Worm (Caenorhabditis elegans) whole organism, L1 larva: Measurements from ENCODE around the gene F25B5.5.
A peak's percentile ranks its signal among the peaks of the same experiment; 100 is the strongest.

Source experiments
- ama-1 ChIP-seq: fragments of 150-350 bp; optimal IDR thresholded peaks from 2 replicates; lab custom pipeline; 2014
- ceh-63 ChIP-seq: fragments of 200-800 bp; sonication (Bioruptor generic); optimal IDR thresholded peaks from 2 replicates; lab custom pipeline; 2018; ENCODE audit warnings: mild to moderate bottlenecking, missing genetic modification characterization, missing compliant biosample characterization
- ceh-8 ChIP-seq: fragments of 200-800 bp; sonication (Bioruptor generic); optimal IDR thresholded peaks from 2 replicates; lab custom pipeline; 2018; ENCODE audit warnings: mild to moderate bottlenecking, missing genetic modification characterization, moderate library complexity, missing compliant biosample characterization
- ceh-82 ChIP-seq, 3 experiments: fragments of 150-350 bp in 1 of 3; sonication (generic microtip) in 2 of 3; optimal IDR thresholded peaks; 2 replicates each; lab custom pipeline; 2014 to 2017; ENCODE audit warnings: missing biosample characterization in 3 of 3, missing genetic modification characterization in 3 of 3
- ceh-90 ChIP-seq: sonication (generic microtip); optimal IDR thresholded peaks from 2 replicates; lab custom pipeline; 2016; ENCODE audit warnings: missing genetic modification characterization, missing compliant biosample characterization
- ces-1 ChIP-seq: fragments of 150-350 bp; optimal IDR thresholded peaks from 2 replicates; lab custom pipeline; 2014; ENCODE audit warnings: missing biosample characterization, missing genetic modification reagents, missing genetic modification characterization
- dpl-1 ChIP-seq, 3 experiments: fragments of 150-350 bp in 2 of 3; sonication (generic microtip) in 1 of 3; optimal IDR thresholded peaks; 2 replicates each; lab custom pipeline; 2014 to 2017; ENCODE audit warnings: missing biosample characterization in 3 of 3, missing genetic modification characterization in 3 of 3, missing genetic modification reagents in 3 of 3
- dsc-1 ChIP-seq: sonication (generic microtip); optimal IDR thresholded peaks from 2 replicates; lab custom pipeline; 2016; ENCODE audit warnings: mild to moderate bottlenecking, missing genetic modification characterization, missing compliant biosample characterization
- efl-1 ChIP-seq, 4 experiments: fragments of 150-350 bp; optimal IDR thresholded peaks in 3 of 4; peaks in 1 of 4; 1 replicate in 1 of 4; 2 replicates in 3 of 4; lab custom pipeline; 2014; ENCODE audit warnings: missing biosample characterization in 2 of 4, missing genetic modification characterization in 2 of 4, missing genetic modification reagents in 2 of 4
- efl-3 ChIP-seq: fragments of 200-800 bp; sonication (Bioruptor generic); optimal IDR thresholded peaks from 2 replicates; lab custom pipeline; 2018; ENCODE audit warnings: mild to moderate bottlenecking, missing genetic modification characterization, missing compliant biosample characterization
- egl-13 ChIP-seq: sonication (generic microtip); optimal IDR thresholded peaks from 2 replicates; lab custom pipeline; 2016; ENCODE audit warnings: missing genotype, missing genetic modification reagents, missing genetic modification characterization, missing compliant biosample characterization
- fkh-10 ChIP-seq: sonication (generic microtip); optimal IDR thresholded peaks from 2 replicates; lab custom pipeline; 2017; ENCODE audit warnings: missing biosample characterization, missing genetic modification reagents, missing genetic modification characterization
- lin-13 ChIP-seq: fragments of 150-350 bp; optimal IDR thresholded peaks from 2 replicates; lab custom pipeline; 2014; ENCODE audit warnings: missing biosample characterization, missing genetic modification reagents, missing genetic modification characterization
- lin-14 ChIP-seq: fragments of 200-800 bp; sonication (Bioruptor generic); optimal IDR thresholded peaks from 2 replicates; lab custom pipeline; 2018; ENCODE audit warnings: mild to moderate bottlenecking, missing genetic modification characterization, moderate library complexity, missing compliant biosample characterization
- lsy-2 ChIP-seq, 2 experiments: fragments of 150-350 bp; optimal IDR thresholded peaks; 2 replicates each; lab custom pipeline; 2014; ENCODE audit warnings: missing biosample characterization in 2 of 2, missing genetic modification characterization in 2 of 2
- nhr-19 ChIP-seq: fragments of 200-800 bp; sonication (Bioruptor generic); conservative IDR thresholded peaks from 2 replicates; pipeline ENCODE4 v1.3.6; 2022; ENCODE audit warnings: missing genetic modification characterization, missing compliant biosample characterization
- nhr-71 ChIP-seq: sonication (generic microtip); optimal IDR thresholded peaks from 2 replicates; lab custom pipeline; 2016; ENCODE audit warnings: mild to moderate bottlenecking, missing genetic modification characterization, moderate library complexity, missing compliant biosample characterization
- nhr-77 ChIP-seq: fragments of 150-350 bp; optimal IDR thresholded peaks from 2 replicates; lab custom pipeline; 2014; ENCODE audit warnings: missing biosample characterization, missing genetic modification characterization
- nhr-84 ChIP-seq: sonication (generic microtip); optimal IDR thresholded peaks from 2 replicates; lab custom pipeline; 2017; ENCODE audit warnings: missing biosample characterization, missing genetic modification characterization
- rnt-1 ChIP-seq: sonication (generic microtip); optimal IDR thresholded peaks from 2 replicates; lab custom pipeline; 2016; ENCODE audit warnings: mild to moderate bottlenecking, missing genetic modification characterization, moderate library complexity, missing compliant biosample characterization
- skn-1 ChIP-seq: fragments of 150-350 bp; optimal IDR thresholded peaks from 2 replicates; lab custom pipeline; 2014; ENCODE audit warnings: missing biosample characterization, missing genetic modification characterization
- snpc-4 ChIP-seq: fragments of 150-350 bp; optimal IDR thresholded peaks from 2 replicates; lab custom pipeline; 2014; ENCODE audit warnings: missing biosample characterization, missing genetic modification characterization
- snu-23 ChIP-seq: sonication (generic microtip); optimal IDR thresholded peaks from 2 replicates; lab custom pipeline; 2016; ENCODE audit warnings: missing genetic modification characterization, missing compliant biosample characterization
- sox-4 ChIP-seq: sonication (generic microtip); optimal IDR thresholded peaks from 2 replicates; lab custom pipeline; 2016; ENCODE audit warnings: missing genetic modification characterization, missing compliant biosample characterization
- sptf-1 ChIP-seq: fragments of 150-350 bp; optimal IDR thresholded peaks from 2 replicates; lab custom pipeline; 2014; ENCODE audit warnings: missing biosample characterization, missing genetic modification characterization
- sup-37 ChIP-seq: fragments of 200-800 bp; sonication (Bioruptor generic); optimal IDR thresholded peaks from 2 replicates; lab custom pipeline; 2018; ENCODE audit warnings: mild to moderate bottlenecking, missing genetic modification characterization, missing compliant biosample characterization
- swsn-7 ChIP-seq: sonication (generic microtip); optimal IDR thresholded peaks from 2 replicates; lab custom pipeline; 2016; ENCODE audit warnings: missing genetic modification characterization, missing compliant biosample characterization
- tlp-1 ChIP-seq: fragments of 150-350 bp; optimal IDR thresholded peaks from 2 replicates; lab custom pipeline; 2014; ENCODE audit warnings: missing biosample characterization, missing genetic modification characterization
- unc-62 ChIP-seq: fragments of 150-350 bp; optimal IDR thresholded peaks from 2 replicates; lab custom pipeline; 2014; ENCODE audit warnings: missing biosample characterization, missing genetic modification reagents, missing genetic modification characterization
- unc-86 ChIP-seq: sonication (generic microtip); optimal IDR thresholded peaks from 2 replicates; lab custom pipeline; 2016; ENCODE audit warnings: missing genetic modification characterization, missing compliant biosample characterization
- unc-98 ChIP-seq: fragments of 200-800 bp; sonication (Bioruptor generic); IDR thresholded peaks from 2 replicates; pipeline ENCODE4 v1.3.6; 2022; ENCODE audit warnings: missing genetic modification characterization, missing compliant biosample characterization
- xbp-1 ChIP-seq: sonication (generic microtip); optimal IDR thresholded peaks from 2 replicates; lab custom pipeline; 2016; ENCODE audit warnings: missing genetic modification characterization, missing compliant biosample characterization

F25B5.5 gene

DNA sequence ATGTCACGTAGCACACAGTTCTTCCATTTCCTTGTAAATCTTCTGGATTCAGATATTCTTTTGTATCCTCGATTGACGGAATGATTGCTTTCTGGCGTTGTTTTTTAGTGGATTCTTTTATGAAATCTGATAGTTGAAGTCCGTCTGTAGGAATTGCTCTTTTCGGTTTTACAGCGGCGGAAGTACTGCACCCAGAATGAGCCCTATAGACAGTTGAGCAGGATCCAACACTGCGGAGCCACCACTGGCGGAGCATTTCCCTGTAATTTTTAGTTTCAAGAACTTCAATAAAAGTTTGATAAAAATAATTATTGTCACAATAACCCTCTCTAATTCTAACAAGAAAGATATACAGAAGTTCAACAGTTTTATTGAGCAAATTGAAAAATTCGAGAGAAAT is at the start of gene F25B5.5:
Gene F25B5.5, minus strand, starts transcription at position 260 of the 400 bp plus-strand sequence.
- TF ChIP-seq swsn-7 (tag; lab: Kevin White, UChicago): no peak
- no peak for TF ChIP-seq lin-14 (GFP tag; lab: Kevin White, UChicago)
- TF ChIP-seq efl-1 (optimal IDR thresholded peaks at IDR 0.05; lab: Kevin White, UChicago): no peak
- peak in 1 of 2 experiments; percentile 23 for TF ChIP-seq efl-1 (GFP tag; optimal IDR thresholded peaks at IDR 0.05 in 1 of 2; lab: Kevin White, UChicago)
- no peak for TF ChIP-seq nhr-71 (tag; lab: Kevin White, UChicago)

DNA sequence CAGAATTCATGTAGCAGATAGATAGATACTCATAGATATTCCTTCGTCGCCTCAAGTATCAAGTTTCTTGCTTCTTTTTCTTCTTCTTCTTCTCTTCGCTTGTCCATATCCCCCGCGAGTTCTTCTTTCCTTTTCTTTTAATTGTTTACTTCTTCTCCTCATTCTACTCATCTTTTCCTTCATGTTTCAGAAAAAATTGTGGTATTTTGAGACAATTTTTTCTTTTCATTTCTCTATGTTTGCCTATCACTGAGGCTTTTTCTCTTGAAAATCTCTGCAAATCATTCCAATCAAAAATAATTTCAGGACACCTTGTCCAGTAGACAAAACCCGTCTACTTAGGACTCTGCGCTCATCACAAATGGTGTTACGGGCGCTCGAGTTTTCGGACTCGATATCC is 47.0 kb upstream of the F25B5.5 start, which contains the start of gene T04C9.1:
Gene T04C9.1, plus strand, starts transcription at position 301 of the 400 bp plus-strand sequence.
- TF ChIP-seq unc-86 (tag; lab: Kevin White, UChicago) (no peak), sptf-1 (tag; lab: Kevin White, UChicago) (no peak), nhr-77 (tag; lab: Kevin White, UChicago) (no peak)

DNA sequence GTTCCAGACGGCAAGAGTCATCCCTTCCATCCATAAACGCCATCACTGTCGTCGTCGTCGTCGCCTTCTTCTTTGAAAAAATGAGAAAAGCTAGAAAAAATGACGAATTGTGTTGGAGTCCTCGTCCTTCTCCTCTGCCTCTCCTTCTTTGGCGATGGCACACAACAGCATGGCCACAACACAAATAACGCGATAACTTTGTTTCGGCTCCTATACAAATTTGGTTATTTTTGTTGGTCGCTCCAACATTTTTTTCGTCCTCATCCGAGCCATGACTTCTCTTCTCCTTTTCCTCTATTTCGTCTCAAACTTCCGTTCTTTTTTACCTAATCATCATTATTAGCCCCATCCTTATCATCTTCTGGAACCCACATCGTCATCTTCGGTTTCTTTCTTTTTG is 46.1 kb upstream of the F25B5.5 start:
- no peak for TF ChIP-seq dpl-1 (GFP tag; optimal IDR thresholded peaks at IDR 0.05; lab: Kevin White, UChicago)
- TF ChIP-seq sox-4 (tag; lab: Kevin White, UChicago): no peak
- TF ChIP-seq unc-62 (GFP tag; lab: Kevin White, UChicago): no peak
- TF ChIP-seq rnt-1 (tag; lab: Kevin White, UChicago): no peak
- no peak for TF ChIP-seq lin-13
- no peak for TF ChIP-seq nhr-19
- no peak for TF ChIP-seq dsc-1 (tag; lab: Kevin White, UChicago)
- TF ChIP-seq ces-1 (GFP tag; lab: Kevin White, UChicago): peak; percentile 53
- TF ChIP-seq ceh-8 (GFP tag; lab: Kevin White, UChicago): no peak
- TF ChIP-seq sup-37 (GFP tag; lab: Kevin White, UChicago): no peak
- peak in 1 of 2 experiments; percentile 17 for TF ChIP-seq lsy-2 (tag; optimal IDR thresholded peaks at IDR 0.05; lab: Kevin White, UChicago)
- TF ChIP-seq fkh-10 (GFP tag; lab: Kevin White, UChicago): peak; percentile 79
- TF ChIP-seq lin-14 (GFP tag; lab: Kevin White, UChicago): peak; percentile 66
- TF ChIP-seq nhr-84 (tag; lab: Kevin White, UChicago): no peak
- TF ChIP-seq snpc-4: no peak
- no peak for TF ChIP-seq efl-3 (GFP tag; lab: Kevin White, UChicago)

DNA sequence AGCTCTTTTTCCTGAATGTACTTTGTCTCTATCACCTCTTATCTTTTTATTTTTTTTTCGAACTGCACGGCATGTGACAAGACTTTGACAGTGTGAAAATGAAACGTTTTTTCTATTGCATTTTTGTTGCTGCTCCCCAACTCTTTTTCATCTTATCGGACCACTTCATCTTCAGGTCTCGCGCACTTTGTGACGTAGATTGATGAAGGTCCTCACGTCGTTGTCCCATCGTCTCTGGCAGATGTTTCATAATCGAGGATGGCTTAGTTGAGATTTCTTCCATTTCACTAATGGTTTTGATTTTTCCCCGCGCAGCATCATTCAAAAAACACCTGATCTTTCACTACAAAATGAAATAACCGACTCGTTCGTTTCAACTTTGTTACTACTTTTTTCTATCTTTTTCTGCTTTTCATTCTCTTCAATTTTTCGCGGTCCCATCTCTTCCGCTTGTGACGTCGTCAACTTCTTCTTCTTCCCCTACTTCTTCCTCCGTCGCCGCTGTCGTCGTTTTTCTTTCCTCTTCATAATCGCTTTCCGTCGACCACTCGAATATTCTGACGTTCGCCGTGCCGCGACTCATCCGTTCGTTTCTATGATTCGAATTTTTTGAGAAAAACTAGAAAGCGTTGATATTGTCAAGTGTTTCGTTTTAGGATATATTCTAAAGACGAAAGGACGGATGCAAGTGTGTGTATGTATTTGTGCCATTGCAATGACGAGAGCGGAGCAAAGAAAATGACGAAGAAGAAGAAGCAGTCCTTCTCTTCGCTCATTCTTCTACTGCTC is 45.4 kb upstream of the F25B5.5 start, which contains the start of gene T04C9.2:
Gene T04C9.2, plus strand, starts transcription at position 739 of the 789 bp plus-strand sequence.
- TF ChIP-seq fkh-10 (GFP tag; lab: Kevin White, UChicago): peak; percentile 37
- peak; percentile 55 for TF ChIP-seq lin-14 (GFP tag; lab: Kevin White, UChicago)
- no peak for TF ChIP-seq ceh-63
- no peak for TF ChIP-seq egl-13
- TF ChIP-seq lsy-2 (tag; optimal IDR thresholded peaks at IDR 0.05; lab: Kevin White, UChicago): peak in 1 of 2 experiments; percentile 7
- TF ChIP-seq unc-98 (GFP tag; lab: Robert Waterston, UW): no peak
- TF ChIP-seq sup-37 (GFP tag; lab: Kevin White, UChicago): no peak
- no peak for TF ChIP-seq ceh-82 (tag; optimal IDR thresholded peaks at IDR 0.05; lab: Kevin White, UChicago)

DNA sequence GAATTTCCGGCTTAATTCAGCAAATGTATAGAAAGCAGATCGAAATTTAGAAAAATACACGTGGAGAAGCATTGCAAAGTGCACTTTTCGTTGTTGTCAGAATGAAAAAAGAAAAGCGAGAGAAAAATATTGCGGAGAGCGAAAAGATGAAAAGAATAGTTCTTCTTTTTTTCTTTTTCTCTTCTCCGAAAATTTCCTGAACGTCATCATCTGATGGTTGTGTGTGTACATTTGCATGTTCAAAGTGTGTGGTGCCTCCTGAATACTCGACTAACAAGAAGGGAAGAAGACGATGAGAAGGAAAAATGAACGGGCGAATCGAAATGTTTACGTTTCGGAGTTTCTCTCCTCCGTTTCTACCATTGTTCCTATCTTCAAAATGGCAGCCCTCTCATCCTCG is 44.2 kb upstream of the F25B5.5 start:
- peak; percentile 8 for TF ChIP-seq skn-1 (tag; lab: Kevin White, UChicago)
- no peak for TF ChIP-seq xbp-1 (tag; lab: Kevin White, UChicago)
- TF ChIP-seq snu-23 (GFP tag; lab: Kevin White, UChicago): no peak
- no peak for TF ChIP-seq ceh-90 (tag; lab: Kevin White, UChicago)
- TF ChIP-seq ama-1: no peak
- TF ChIP-seq lin-14 (GFP tag; lab: Kevin White, UChicago): peak; percentile 57
- no peak for TF ChIP-seq tlp-1
- TF ChIP-seq efl-1 (optimal IDR thresholded peaks at IDR 0.05; lab: Kevin White, UChicago): no peak
- TF ChIP-seq efl-1 (GFP tag; optimal IDR thresholded peaks at IDR 0.05 in 1 of 2; lab: Kevin White, UChicago): peak in 1 of 2 experiments; percentile 57
- peak; percentile 3 for TF ChIP-seq nhr-71 (tag; lab: Kevin White, UChicago)
- no peak for TF ChIP-seq lin-13
- TF ChIP-seq, all 84 proteins: peak for 4
